Worm (Caenorhabditis elegans): ENCODE results near the gene F57G12.1.
A peak's percentile ranks its signal among the peaks of the same experiment; 100 is the strongest.

The F57G12.1 gene

ce11 chrX:12164943-12165342, 6.5 kb downstream of the F57G12.1 start:
- no peak for TF ChIP-seq nhr-25 (tag; optimal IDR thresholded peaks at IDR 0.05)
- no peak for TF ChIP-seq lin-11 (tag; optimal IDR thresholded peaks at IDR 0.05)
- no peak for TF ChIP-seq gmeb-1 (tag; optimal IDR thresholded peaks at IDR 0.05)
- no peak for TF ChIP-seq lin-39 (tag; optimal IDR thresholded peaks at IDR 0.05)
- TF ChIP-seq nhr-77 (tag; optimal IDR thresholded peaks at IDR 0.05) = no peak
- no peak for TF ChIP-seq sem-4 (tag; optimal IDR thresholded peaks at IDR 0.05)
- no peak for TF ChIP-seq nhr-6 (tag; optimal IDR thresholded peaks at IDR 0.05)
- TF ChIP-seq egl-27 (tag; optimal IDR thresholded peaks at IDR 0.05) = no peak
- no peak for TF ChIP-seq blmp-1 (tag; optimal IDR thresholded peaks at IDR 0.05; ENCODE audit: insufficient read depth)
- TF ChIP-seq peb-1 (tag; optimal IDR thresholded peaks at IDR 0.05) = no peak
- TF ChIP-seq sma-9 (GFP tag; optimal IDR thresholded peaks at IDR 0.05) = no peak
- no peak for TF ChIP-seq sma-9 (tag; optimal IDR thresholded peaks at IDR 0.05)
- no peak for TF ChIP-seq nhr-129 (tag; optimal IDR thresholded peaks at IDR 0.05)
- TF ChIP-seq snpc-4 (tag; optimal IDR thresholded peaks at IDR 0.05) = no peak
- no peak for TF ChIP-seq ceh-82 (tag; optimal IDR thresholded peaks at IDR 0.05)
- TF ChIP-seq lsy-2 (tag; optimal IDR thresholded peaks at IDR 0.05) = no peak
- TF ChIP-seq mab-5 (tag; optimal IDR thresholded peaks at IDR 0.05) = no peak
- TF ChIP-seq F13H6.1 (tag; optimal IDR thresholded peaks at IDR 0.05) = no peak
- no peak for TF ChIP-seq zag-1 (tag; optimal IDR thresholded peaks at IDR 0.05)
- no peak for TF ChIP-seq nhr-237 (tag; optimal IDR thresholded peaks at IDR 0.05)

ce11 chrX:12164047-12164446, 7.4 kb downstream of the F57G12.1 start:
- peak; percentile 47 for TF ChIP-seq nhr-25 (tag; optimal IDR thresholded peaks at IDR 0.05)
- TF ChIP-seq crh-2 (tag; optimal IDR thresholded peaks at IDR 0.05) = no peak
- TF ChIP-seq C34F6.9 (tag; optimal IDR thresholded peaks at IDR 0.05) = no peak
- no peak for TF ChIP-seq R02D3.7 (tag; optimal IDR thresholded peaks at IDR 0.05)
- TF ChIP-seq sem-4 (tag; optimal IDR thresholded peaks at IDR 0.05) = peak; percentile 42
- no peak for TF ChIP-seq mdl-1 (tag; optimal IDR thresholded peaks at IDR 0.05)

- no peak for TF ChIP-seq ztf-1 (GFP tag; conservative IDR thresholded peaks at IDR 0.05)
- no peak for TF ChIP-seq aly-2 (tag; optimal IDR thresholded peaks at IDR 0.05)
- TF ChIP-seq sma-9 (GFP tag; optimal IDR thresholded peaks at IDR 0.05) = no peak
- TF ChIP-seq sma-9 (tag; optimal IDR thresholded peaks at IDR 0.05) = no peak
- TF ChIP-seq zag-1 (tag; optimal IDR thresholded peaks at IDR 0.05) = no peak
- no peak for TF ChIP-seq peb-1 (tag; optimal IDR thresholded peaks at IDR 0.05)
- no peak for TF ChIP-seq sma-3 (GFP tag; optimal IDR thresholded peaks at IDR 0.05)
- no peak for TF ChIP-seq skn-1 (tag; optimal IDR thresholded peaks at IDR 0.05)
- no peak for TF ChIP-seq dmd-4 (tag; optimal IDR thresholded peaks at IDR 0.05)
- no peak for TF ChIP-seq nhr-6 (tag; optimal IDR thresholded peaks at IDR 0.05)
- no peak for TF ChIP-seq nhr-77 (tag; optimal IDR thresholded peaks at IDR 0.05)
- no peak for TF ChIP-seq R02D3.7 (tag; optimal IDR thresholded peaks at IDR 0.05)
- TF ChIP-seq unc-39 (tag; optimal IDR thresholded peaks at IDR 0.05) = no peak
- TF ChIP-seq unc-55 (GFP tag; optimal IDR thresholded peaks at IDR 0.05) = no peak
- TF ChIP-seq crh-2 (tag; optimal IDR thresholded peaks at IDR 0.05) = no peak
- no peak for TF ChIP-seq mdl-1 (tag; optimal IDR thresholded peaks at IDR 0.05)
- no peak for TF ChIP-seq C34F6.9 (tag; optimal IDR thresholded peaks at IDR 0.05)
Observed at ce11 chrX:12162659-12163058, 8.8 kb downstream of the F57G12.1 start.

- TF ChIP-seq peb-1 (tag; optimal IDR thresholded peaks at IDR 0.05) = no peak
- TF ChIP-seq egl-27 (tag; optimal IDR thresholded peaks at IDR 0.05) = no peak
- no peak for TF ChIP-seq blmp-1 (tag; optimal IDR thresholded peaks at IDR 0.05; ENCODE audit: insufficient read depth)
- peak; percentile 22 for TF ChIP-seq F13H6.1 (tag; optimal IDR thresholded peaks at IDR 0.05)
- TF ChIP-seq C34F6.9 (tag; optimal IDR thresholded peaks at IDR 0.05) = no peak
- TF ChIP-seq gmeb-1 (tag; optimal IDR thresholded peaks at IDR 0.05) = no peak
- no peak for TF ChIP-seq nhr-6 (tag; optimal IDR thresholded peaks at IDR 0.05)
- peak; percentile 1 for TF ChIP-seq nhr-21 (tag; optimal IDR thresholded peaks at IDR 0.05)
- TF ChIP-seq ztf-1 (GFP tag; conservative IDR thresholded peaks at IDR 0.05) = no peak
- TF ChIP-seq sem-4 (tag; optimal IDR thresholded peaks at IDR 0.05) = peak; percentile 36
- TF ChIP-seq elt-3 (tag; optimal IDR thresholded peaks at IDR 0.05) = no peak
- no peak for TF ChIP-seq nhr-11 (tag; optimal IDR thresholded peaks at IDR 0.05)
- no peak for TF ChIP-seq ceh-16 (tag; optimal IDR thresholded peaks at IDR 0.05)
Observed at ce11 chrX:12160002-12160690, 11.3 kb downstream of the F57G12.1 start, which contains the start of gene F57G12.2. TSS of gene F57G12.2 (minus strand) at chrX:12160052.
